Worm (Caenorhabditis elegans) whole organism, early embryonic: ENCODE measurements around the gene ldp-1.

Experiments used
- B0310.2 ChIP-seq: sonication (generic microtip); optimal IDR thresholded peaks from 2 replicates; lab custom pipeline; 2016; ENCODE audit warnings: mild to moderate bottlenecking, missing genetic modification characterization, missing compliant biosample characterization
- F13C5.2 ChIP-seq: sonication (generic microtip); optimal IDR thresholded peaks from 2 replicates; lab custom pipeline; 2017; ENCODE audit warnings: mild to moderate bottlenecking, missing genetic modification characterization, inconsistent platforms, missing compliant biosample characterization
- ama-1 ChIP-seq: fragments of 150-350 bp; optimal IDR thresholded peaks from 2 replicates; lab custom pipeline; 2014
- hmg-4 ChIP-seq: fragments of 200-800 bp; sonication (Bioruptor generic); optimal IDR thresholded peaks from 2 replicates; lab custom pipeline; 2018; ENCODE audit warnings: mild to moderate bottlenecking, missing genetic modification characterization, missing compliant biosample characterization
- scrt-1 ChIP-seq: fragments of 200-800 bp; sonication (Bioruptor generic); IDR thresholded peaks from 2 replicates; pipeline ENCODE4 v1.3.6; 2022; ENCODE audit warnings: missing genetic modification characterization, missing compliant biosample characterization
- sea-1 ChIP-seq: fragments of 200-800 bp; sonication (Bioruptor generic); conservative IDR thresholded peaks from 2 replicates; pipeline ENCODE4 v1.3.6; 2022; ENCODE audit warnings: missing genetic modification characterization, missing compliant biosample characterization
- tbx-11 ChIP-seq: fragments of 200-800 bp; sonication (Bioruptor generic); IDR thresholded peaks from 2 replicates; pipeline ENCODE4 v1.3.6; 2022; ENCODE audit warnings: missing genetic modification characterization, missing compliant biosample characterization
- tbx-37 ChIP-seq: fragments of 200-800 bp; sonication (Bioruptor generic); conservative IDR thresholded peaks from 2 replicates; pipeline ENCODE4 v1.3.6; 2022; ENCODE audit warnings: missing genetic modification reagents, missing genetic modification characterization, missing compliant biosample characterization

DNA sequence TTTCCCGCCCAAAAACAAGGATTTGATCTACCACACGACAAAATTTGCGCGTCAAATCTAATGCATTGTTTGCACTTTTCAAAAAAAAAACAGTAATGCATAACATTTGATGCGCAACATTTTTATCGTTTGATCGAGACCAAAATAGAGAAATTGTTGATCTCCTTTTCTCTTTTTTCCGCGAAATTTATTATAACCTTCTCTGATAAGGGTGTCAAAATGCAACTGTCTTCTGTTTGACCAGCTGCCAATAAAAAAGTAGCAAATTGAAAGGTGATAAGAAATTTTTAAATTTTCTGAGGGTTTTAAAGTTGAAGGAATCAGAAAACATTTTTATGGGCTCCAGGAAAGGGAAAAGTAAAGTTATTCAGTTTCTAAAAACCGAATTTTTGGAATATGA lies 9.7 kb downstream of the ldp-1 start:
- no peak for TF ChIP-seq ama-1 (lab: Kevin White, UChicago)
- TF ChIP-seq tbx-37 (GFP tag; lab: Robert Waterston, UW): no peak
- TF ChIP-seq scrt-1 (GFP tag; lab: Robert Waterston, UW): no peak
- no peak for TF ChIP-seq B0310.2 (tag; lab: Kevin White, UChicago)
- no peak for TF ChIP-seq hmg-4
- no peak for TF ChIP-seq sea-1 (GFP tag; lab: Robert Waterston, UW)
- no peak for TF ChIP-seq tbx-11
- no peak for TF ChIP-seq F13C5.2 (tag; lab: Kevin White, UChicago)
